Fruit fly (Drosophila melanogaster) whole organism, adult: Measurements from ENCODE around the gene endos.

Source experiments
- CG11617 ChIP-seq: fragments of 200-800 bp; sonication (Bioruptor generic); optimal IDR thresholded peaks from 2 replicates; lab custom pipeline; 2017; ENCODE audit warnings: mild to moderate bottlenecking, missing biosample characterization, missing genetic modification reagents, missing genetic modification characterization
- CG12768 ChIP-seq: fragments of 200-800 bp; sonication (Bioruptor generic); optimal IDR thresholded peaks from 2 replicates; lab custom pipeline; 2017; ENCODE audit warnings: missing biosample characterization, missing genetic modification characterization, mild to moderate bottlenecking, moderate library complexity, missing genetic modification reagents
- CG14711 ChIP-seq: fragments of 200-800 bp; sonication (Bioruptor generic); optimal IDR thresholded peaks from 2 replicates; lab custom pipeline; 2018; ENCODE audit warnings: missing biosample characterization, mild to moderate bottlenecking, missing genetic modification characterization, moderate library complexity
- CG1620 ChIP-seq: fragments of 200-800 bp; sonication (Bioruptor generic); optimal IDR thresholded peaks from 2 replicates; lab custom pipeline; 2016; ENCODE audit warnings: missing biosample characterization, missing genetic modification characterization
- CG33017 ChIP-seq: fragments of 200-800 bp; sonication (Bioruptor generic); optimal IDR thresholded peaks from 2 replicates; lab custom pipeline; 2018; ENCODE audit warnings: missing biosample characterization, mild to moderate bottlenecking, missing genetic modification characterization, moderate library complexity
- CG5204 ChIP-seq: fragments of 200-800 bp; sonication (Bioruptor generic); optimal IDR thresholded peaks from 2 replicates; lab custom pipeline; 2016; ENCODE audit warnings: missing biosample characterization, missing genetic modification characterization
- CG7045 ChIP-seq: fragments of 200-800 bp; sonication (Bioruptor generic); optimal IDR thresholded peaks from 2 replicates; lab custom pipeline; 2017; ENCODE audit warnings: missing biosample characterization, mild to moderate bottlenecking, missing genetic modification characterization
- CG7101 ChIP-seq: fragments of 200-800 bp; sonication (Bioruptor generic); optimal IDR thresholded peaks from 2 replicates; lab custom pipeline; 2018; ENCODE audit warnings: missing biosample characterization, mild to moderate bottlenecking, missing genetic modification characterization, moderate library complexity
- Clk ChIP-seq: fragments of 200-800 bp; sonication (Bioruptor generic); optimal IDR thresholded peaks from 2 replicates; lab custom pipeline; 2017; ENCODE audit warnings: missing biosample characterization, missing genetic modification characterization
- Crg-1 ChIP-seq: fragments of 200-800 bp; sonication (Bioruptor generic); optimal IDR thresholded peaks from 2 replicates; lab custom pipeline; 2016; ENCODE audit warnings: missing biosample characterization, missing genetic modification characterization
- Hr96 ChIP-seq: fragments of 200-800 bp; sonication (Bioruptor generic); optimal IDR thresholded peaks from 2 replicates; lab custom pipeline; 2016; ENCODE audit warnings: missing biosample characterization, missing genetic modification characterization
- Mnt ChIP-seq: fragments of 200-800 bp; sonication (Bioruptor generic); optimal IDR thresholded peaks from 2 replicates; lab custom pipeline; 2016; ENCODE audit warnings: missing biosample characterization, mild to moderate bottlenecking, missing genetic modification characterization
- bab1 ChIP-seq: fragments of 200-800 bp; sonication (Bioruptor generic); optimal IDR thresholded peaks from 3 replicates; lab custom pipeline; 2019; ENCODE audit warnings: missing biosample characterization, mild to moderate bottlenecking, missing genetic modification characterization, moderate library complexity
- cic ChIP-seq: fragments of 200-800 bp; sonication (Bioruptor generic); optimal IDR thresholded peaks from 2 replicates; lab custom pipeline; 2017; ENCODE audit warnings: missing biosample characterization, mild to moderate bottlenecking, missing genetic modification characterization, moderate library complexity
- cnc ChIP-seq, 2 experiments: fragments of >200 bp; optimal IDR thresholded peaks; 2 replicates each; lab custom pipeline; 2017
- kay ChIP-seq: fragments of 200-800 bp; sonication (Bioruptor generic); peaks from one replicate; lab custom pipeline; 2016; ENCODE audit warnings: missing biosample characterization, missing genetic modification characterization, borderline replicate concordance
- ovo ChIP-seq: fragments of 200-800 bp; sonication (Bioruptor generic); optimal IDR thresholded peaks from 2 replicates; lab custom pipeline; 2016; ENCODE audit warnings: missing biosample characterization, missing genetic modification characterization
- pad ChIP-seq: fragments of 200-800 bp; sonication (Bioruptor generic); optimal IDR thresholded peaks from 3 replicates; lab custom pipeline; 2017; ENCODE audit warnings: missing biosample characterization, missing genetic modification characterization, mild to moderate bottlenecking, moderate library complexity, missing genetic modification reagents
- tj ChIP-seq: fragments of 200-800 bp; sonication (Bioruptor generic); optimal IDR thresholded peaks from 3 replicates; lab custom pipeline; 2017; ENCODE audit warnings: missing biosample characterization, mild to moderate bottlenecking, missing genetic modification characterization, moderate library complexity
- toe ChIP-seq: fragments of 200-800 bp; sonication (Bioruptor generic); optimal IDR thresholded peaks from 2 replicates; lab custom pipeline; 2016; ENCODE audit warnings: missing biosample characterization, missing genetic modification characterization

The endos gene

DNA sequence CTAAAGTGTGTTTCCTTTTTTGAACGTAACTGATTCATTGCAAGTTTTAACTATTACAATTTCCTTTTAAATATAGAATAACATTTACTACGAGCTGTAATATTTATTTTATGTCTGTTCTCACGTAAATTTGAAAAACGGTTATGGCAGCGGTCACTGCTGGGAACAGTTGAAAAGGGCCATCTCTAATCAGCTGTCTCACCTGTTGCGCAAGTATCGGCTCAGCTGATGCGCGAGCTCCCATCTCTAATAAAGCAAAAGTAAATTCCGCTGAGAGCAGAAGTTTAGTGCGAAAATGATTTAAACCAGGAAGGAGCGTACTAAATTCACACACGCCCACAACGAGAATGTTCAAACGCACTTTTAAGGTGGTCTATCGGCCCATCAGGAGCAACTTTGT is 40.1 kb upstream of the endos start, which contains the start of gene Pex1:
Gene Pex1, plus strand, starts transcription at position 272 of the 400 bp plus-strand sequence.
- TF ChIP-seq CG33017 (no peak), bab1 (GFP tag; lab: Kevin White, UChicago) (peak; percentile 63), tj (GFP tag; lab: Kevin White, UChicago) (peak; percentile 60), CG7045 (GFP tag; lab: Kevin White, UChicago) (no peak), cnc (optimal IDR thresholded peaks at IDR 0.05; lab: Kevin White, UChicago) (no peak), Crg-1 (GFP tag; lab: Kevin White, UChicago) (no peak), Mnt (GFP tag; lab: Kevin White, UChicago) (no peak), kay (GFP tag; lab: Kevin White, UChicago) (no peak)

DNA sequence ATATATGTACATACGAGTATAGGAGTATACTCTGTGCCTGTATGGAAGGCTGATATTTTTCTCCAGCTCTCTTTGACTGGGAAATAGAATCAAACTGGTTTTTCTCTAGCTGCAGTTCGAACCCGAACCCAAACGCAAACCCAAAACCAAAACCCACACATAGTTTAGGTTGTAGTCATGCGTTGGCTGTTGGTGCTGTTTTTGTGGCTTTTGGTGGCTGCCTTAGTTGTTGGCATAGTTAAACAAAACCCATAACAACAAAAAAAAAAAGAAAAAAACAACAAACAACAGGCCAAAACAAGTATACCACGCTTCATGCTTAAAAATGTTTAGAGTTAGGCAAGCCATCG is 32.5 kb upstream of the endos start:
- TF ChIP-seq ovo (GFP tag; lab: Kevin White, UChicago) (no peak), Clk (GFP tag; lab: Kevin White, UChicago) (no peak), CG11617 (GFP tag; lab: Kevin White, UChicago) (no peak), CG5204 (GFP tag; lab: Kevin White, UChicago) (no peak), CG33017 (no peak), kay (GFP tag; lab: Kevin White, UChicago) (no peak), toe (GFP tag; lab: Kevin White, UChicago) (no peak), pad (no peak), Mnt (GFP tag; lab: Kevin White, UChicago) (no peak), CG14711 (tag; lab: Kevin White, UChicago) (no peak), tj (GFP tag; lab: Kevin White, UChicago) (no peak), CG7045 (GFP tag; lab: Kevin White, UChicago) (no peak), CG12768 (GFP tag; lab: Kevin White, UChicago) (no peak), CG7101 (no peak), cnc (optimal IDR thresholded peaks at IDR 0.05; lab: Kevin White, UChicago) (no peak), CG1620 (no peak), Hr96 (GFP tag; lab: Kevin White, UChicago) (no peak), cic (no peak)

DNA sequence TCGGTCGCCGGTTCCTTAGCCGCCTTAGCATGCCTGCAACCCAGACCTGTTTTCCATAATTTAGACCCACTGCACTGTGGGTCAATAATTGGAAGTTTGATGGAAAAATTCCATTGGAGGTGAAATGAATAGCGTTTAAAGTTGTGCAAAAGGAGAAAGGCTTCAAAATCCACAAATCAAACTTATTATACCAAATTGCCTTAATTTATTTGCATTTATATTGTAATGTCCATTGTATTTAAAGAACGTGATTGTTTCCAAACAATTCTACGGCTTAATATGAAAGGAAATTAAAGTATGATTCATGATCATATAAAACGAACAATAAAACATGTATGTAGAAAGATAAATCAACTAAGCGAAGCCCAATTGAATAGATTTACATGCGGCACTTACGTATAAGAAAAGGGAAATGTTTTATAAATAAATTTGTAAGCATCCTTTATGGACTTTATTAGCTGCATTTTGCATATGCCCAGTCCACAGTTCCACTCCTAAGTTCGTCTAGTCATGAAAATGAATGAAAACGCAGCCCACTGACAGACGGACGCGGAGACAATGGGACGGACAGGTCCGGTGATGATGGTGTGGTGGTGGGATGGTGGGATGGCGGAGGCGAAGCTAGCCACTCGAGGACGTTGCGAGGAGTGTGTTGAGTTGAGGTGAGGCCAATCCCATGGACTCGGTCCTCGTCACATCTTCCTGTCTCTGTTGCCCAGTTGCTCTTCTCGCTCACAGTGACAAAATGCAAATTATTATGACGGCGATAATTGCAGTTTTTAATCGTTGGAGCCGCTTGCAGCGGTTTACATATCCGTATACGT is 31.9 kb upstream of the endos start:
- no peak for TF ChIP-seq Clk (GFP tag; lab: Kevin White, UChicago)
- TF ChIP-seq cnc (optimal IDR thresholded peaks at IDR 0.05; lab: Kevin White, UChicago), result no peak
- TF ChIP-seq CG7101, result no peak
- TF ChIP-seq CG11617 (GFP tag; lab: Kevin White, UChicago), result no peak
- TF ChIP-seq CG33017, result no peak
- TF ChIP-seq CG5204 (GFP tag; lab: Kevin White, UChicago), result no peak
- no peak for TF ChIP-seq CG14711 (tag; lab: Kevin White, UChicago)

DNA sequence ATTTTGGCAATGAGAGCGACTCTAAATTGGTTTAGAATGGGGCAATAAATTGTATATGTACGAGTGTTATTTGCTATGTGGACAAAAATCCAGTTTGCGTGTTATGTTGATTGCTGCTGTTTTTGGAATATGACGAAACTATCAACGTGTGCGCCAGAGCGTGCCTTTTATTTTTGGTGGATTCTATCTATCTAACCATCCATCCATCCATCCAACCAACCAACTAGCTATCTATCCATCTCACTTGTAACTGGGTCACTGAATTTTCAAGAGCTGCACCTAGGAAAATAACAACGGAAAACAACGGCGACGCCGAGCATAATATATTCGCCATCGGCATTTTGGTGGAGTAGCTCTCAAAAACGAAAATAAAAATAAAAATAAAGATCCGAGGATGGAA is 31.2 kb upstream of the endos start:
- TF ChIP-seq CG5204 (GFP tag; lab: Kevin White, UChicago), result no peak
- no peak for TF ChIP-seq CG33017
- TF ChIP-seq kay (GFP tag; lab: Kevin White, UChicago), result no peak
- TF ChIP-seq cnc (optimal IDR thresholded peaks at IDR 0.05; lab: Kevin White, UChicago), result no peak
- no peak for TF ChIP-seq cic
- TF ChIP-seq CG11617 (GFP tag; lab: Kevin White, UChicago), result no peak
- TF ChIP-seq Mnt (GFP tag; lab: Kevin White, UChicago), result no peak
- TF ChIP-seq CG7101, result no peak
- no peak for TF ChIP-seq pad
- no peak for TF ChIP-seq Crg-1 (GFP tag; lab: Kevin White, UChicago)
- no peak for TF ChIP-seq CG1620
- no peak for TF ChIP-seq tj (GFP tag; lab: Kevin White, UChicago)
- TF ChIP-seq Clk (GFP tag; lab: Kevin White, UChicago), result no peak
- TF ChIP-seq bab1 (GFP tag; lab: Kevin White, UChicago), result no peak

DNA sequence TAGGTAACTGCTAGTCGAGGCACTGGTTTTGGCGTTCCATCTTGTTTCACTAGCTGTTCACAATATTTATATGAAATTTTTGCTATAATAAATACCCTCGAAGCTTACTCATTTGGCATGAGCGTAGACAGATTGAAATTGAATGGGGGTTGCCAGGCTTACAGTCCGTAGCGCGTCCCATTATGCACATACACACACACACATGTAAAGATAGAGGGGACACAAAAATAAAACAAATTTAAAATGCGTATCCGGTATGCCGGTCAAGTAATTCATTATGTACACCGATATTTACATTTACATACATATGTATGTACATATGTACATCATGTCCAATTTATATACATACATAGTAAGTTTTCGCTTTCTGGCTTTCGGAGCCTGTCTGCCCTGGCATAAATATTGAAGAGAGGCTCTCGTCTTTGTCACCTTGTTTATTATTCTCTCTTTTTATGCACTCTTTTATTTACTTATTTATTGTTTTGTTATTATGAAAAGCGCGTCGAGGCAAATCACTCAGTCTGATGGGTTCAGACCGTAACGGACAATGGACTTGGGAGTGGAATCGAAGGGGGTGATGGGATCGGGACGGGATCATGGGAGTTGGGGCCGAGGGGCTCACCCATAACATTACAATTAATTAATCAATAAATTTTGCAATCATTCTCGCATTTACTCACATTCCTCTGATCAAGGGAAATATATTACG is 27.9 kb upstream of the endos start:
- TF ChIP-seq CG5204 (GFP tag; lab: Kevin White, UChicago), result no peak
- TF ChIP-seq ovo (GFP tag; lab: Kevin White, UChicago), result no peak
- no peak for TF ChIP-seq Hr96 (GFP tag; lab: Kevin White, UChicago)
- TF ChIP-seq kay (GFP tag; lab: Kevin White, UChicago), result no peak
- no peak for TF ChIP-seq tj (GFP tag; lab: Kevin White, UChicago)
- no peak for TF ChIP-seq pad
- TF ChIP-seq CG14711 (tag; lab: Kevin White, UChicago), result peak; percentile 6

DNA sequence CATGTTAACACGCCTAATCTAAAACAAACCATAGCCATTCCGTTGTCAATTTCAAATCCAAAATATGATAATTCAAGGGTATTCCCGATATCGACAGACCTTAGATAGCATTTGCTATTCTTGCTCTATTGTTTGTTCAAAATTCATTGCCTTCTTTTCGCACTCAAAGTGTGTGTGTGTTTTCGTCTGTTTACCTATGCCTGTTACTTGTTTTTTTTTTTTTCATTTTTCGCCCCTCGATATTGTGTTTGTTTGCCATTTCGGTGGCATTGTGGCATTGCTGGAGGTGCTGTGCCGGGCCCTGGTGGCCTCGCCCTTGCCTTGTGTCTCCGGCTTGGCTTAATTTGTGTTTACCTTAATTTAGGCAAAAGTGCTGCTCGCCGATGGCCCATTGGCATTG is 25.3 kb upstream of the endos start:
- no peak for TF ChIP-seq CG33017
- TF ChIP-seq Crg-1 (GFP tag; lab: Kevin White, UChicago), result no peak
- no peak for TF ChIP-seq cnc (optimal IDR thresholded peaks at IDR 0.05; lab: Kevin White, UChicago)
- no peak for TF ChIP-seq CG7045 (GFP tag; lab: Kevin White, UChicago)
- TF ChIP-seq cic, result no peak
- TF ChIP-seq ovo (GFP tag; lab: Kevin White, UChicago), result no peak
- TF ChIP-seq kay (GFP tag; lab: Kevin White, UChicago), result no peak
- no peak for TF ChIP-seq CG14711 (tag; lab: Kevin White, UChicago)
- TF ChIP-seq CG11617 (GFP tag; lab: Kevin White, UChicago), result no peak
- no peak for TF ChIP-seq Mnt (GFP tag; lab: Kevin White, UChicago)
- TF ChIP-seq tj (GFP tag; lab: Kevin White, UChicago), result no peak
- no peak for TF ChIP-seq toe (GFP tag; lab: Kevin White, UChicago)
- TF ChIP-seq CG7101, result no peak
- no peak for TF ChIP-seq CG12768 (GFP tag; lab: Kevin White, UChicago)
- no peak for TF ChIP-seq CG5204 (GFP tag; lab: Kevin White, UChicago)
- no peak for TF ChIP-seq pad
- TF ChIP-seq Clk (GFP tag; lab: Kevin White, UChicago), result no peak
- no peak for TF ChIP-seq bab1 (GFP tag; lab: Kevin White, UChicago)
- no peak for TF ChIP-seq CG1620
- no peak for TF ChIP-seq Hr96 (GFP tag; lab: Kevin White, UChicago)
